Worm (Caenorhabditis elegans) whole organism, L1 larva: Measurements from ENCODE around the gene sec-61.A.
A peak's percentile ranks its signal among the peaks of the same experiment; 100 is the strongest.

ENCODE experiments used
- C34B4.2 ChIP-seq: sonication (generic microtip); optimal IDR thresholded peaks from 2 replicates; lab custom pipeline; 2017; ENCODE audit warnings: mild to moderate bottlenecking, missing genetic modification characterization, missing compliant biosample characterization
- F16B12.6 ChIP-seq: fragments of 150-350 bp; optimal IDR thresholded peaks from 2 replicates; lab custom pipeline; 2014; ENCODE audit warnings: missing biosample characterization, missing genetic modification characterization
- Y116A8C.19 ChIP-seq: sonication (generic microtip); optimal IDR thresholded peaks from 2 replicates; lab custom pipeline; 2016; ENCODE audit warnings: missing compliant biosample characterization, missing genetic modification characterization, borderline replicate concordance
- aha-1 ChIP-seq: fragments of 150-350 bp; optimal IDR thresholded peaks from 2 replicates; lab custom pipeline; 2014; ENCODE audit warnings: missing biosample characterization, missing genetic modification characterization
- alr-1 ChIP-seq: fragments of 200-800 bp; sonication (Bioruptor generic); optimal IDR thresholded peaks from 2 replicates; lab custom pipeline; 2018; ENCODE audit warnings: borderline replicate concordance, mild to moderate bottlenecking, missing genetic modification characterization, missing compliant biosample characterization
- ama-1 ChIP-seq: fragments of 150-350 bp; optimal IDR thresholded peaks from 2 replicates; lab custom pipeline; 2014
- blmp-1 ChIP-seq: fragments of 150-350 bp; optimal IDR thresholded peaks from 2 replicates; lab custom pipeline; 2014; ENCODE audit warnings: missing biosample characterization, missing genetic modification characterization
- ceh-88 ChIP-seq: fragments of 200-800 bp; sonication (Bioruptor generic); IDR thresholded peaks from 2 replicates; pipeline ENCODE4 v1.3.6; 2022; ENCODE audit warnings: missing genetic modification characterization, missing compliant biosample characterization
- ces-1 ChIP-seq: fragments of 150-350 bp; optimal IDR thresholded peaks from 2 replicates; lab custom pipeline; 2014; ENCODE audit warnings: missing biosample characterization, missing genetic modification reagents, missing genetic modification characterization
- efl-3 ChIP-seq: fragments of 200-800 bp; sonication (Bioruptor generic); optimal IDR thresholded peaks from 2 replicates; lab custom pipeline; 2018; ENCODE audit warnings: mild to moderate bottlenecking, missing genetic modification characterization, missing compliant biosample characterization
- egl-27 ChIP-seq, 2 experiments: fragments of 150-350 bp in 1 of 2; sonication (generic microtip); optimal IDR thresholded peaks; 3 replicates each; lab custom pipeline; 2017 to 2018; ENCODE audit warnings: missing biosample characterization in 2 of 2, missing genetic modification characterization in 2 of 2, missing genetic modification reagents in 2 of 2
- elt-3 ChIP-seq, 6 experiments: fragments of 150-350 bp in 1 of 6; sonication (generic microtip); optimal IDR thresholded peaks; 2 replicates each; lab custom pipeline; 2017 to 2018; ENCODE audit warnings: missing biosample characterization in 6 of 6, missing genetic modification characterization in 6 of 6, inconsistent platforms in 1 of 6
- fkh-10 ChIP-seq: sonication (generic microtip); optimal IDR thresholded peaks from 2 replicates; lab custom pipeline; 2017; ENCODE audit warnings: missing biosample characterization, missing genetic modification reagents, missing genetic modification characterization
- fkh-4 ChIP-seq: sonication (generic microtip); optimal IDR thresholded peaks from 2 replicates; lab custom pipeline; 2016; ENCODE audit warnings: missing compliant biosample characterization, missing genetic modification characterization, borderline replicate concordance
- fkh-8 ChIP-seq: sonication (generic microtip); optimal IDR thresholded peaks from 2 replicates; lab custom pipeline; 2016; ENCODE audit warnings: mild to moderate bottlenecking, missing genetic modification characterization, missing compliant biosample characterization
- hlh-4 ChIP-seq: sonication (generic microtip); optimal IDR thresholded peaks from 2 replicates; lab custom pipeline; 2016; ENCODE audit warnings: mild to moderate bottlenecking, missing genetic modification characterization, missing compliant biosample characterization
- irx-1 ChIP-seq: sonication (generic microtip); optimal IDR thresholded peaks from 2 replicates; lab custom pipeline; 2016; ENCODE audit warnings: missing genetic modification characterization, missing compliant biosample characterization
- isw-1 ChIP-seq: fragments of 200-800 bp; sonication (Bioruptor generic); IDR thresholded peaks from 2 replicates; pipeline ENCODE4 v1.3.6; 2022; ENCODE audit warnings: missing genetic modification characterization, missing compliant biosample characterization
- jun-1 ChIP-seq: fragments of 150-350 bp; optimal IDR thresholded peaks from 2 replicates; lab custom pipeline; 2014; ENCODE audit warnings: missing biosample characterization, missing genetic modification reagents, missing genetic modification characterization
- lin-13 ChIP-seq: fragments of 150-350 bp; optimal IDR thresholded peaks from 2 replicates; lab custom pipeline; 2014; ENCODE audit warnings: missing biosample characterization, missing genetic modification reagents, missing genetic modification characterization
- lsy-2 ChIP-seq, 2 experiments: fragments of 150-350 bp; optimal IDR thresholded peaks; 2 replicates each; lab custom pipeline; 2014; ENCODE audit warnings: missing biosample characterization in 2 of 2, missing genetic modification characterization in 2 of 2
- mab-9 ChIP-seq: fragments of 200-800 bp; sonication (Bioruptor generic); IDR thresholded peaks from 2 replicates; pipeline ENCODE4 v1.3.6; 2022; ENCODE audit warnings: missing genetic modification reagents, missing genetic modification characterization, missing compliant biosample characterization
- mef-2 ChIP-seq: fragments of 150-350 bp; optimal IDR thresholded peaks from 2 replicates; lab custom pipeline; 2014; ENCODE audit warnings: missing biosample characterization, missing genetic modification characterization
- mep-1 ChIP-seq: fragments of 150-350 bp; optimal IDR thresholded peaks from 2 replicates; lab custom pipeline; 2014; ENCODE audit warnings: missing biosample characterization, missing genetic modification characterization
- nhr-20 ChIP-seq: sonication (generic microtip); optimal IDR thresholded peaks from 2 replicates; lab custom pipeline; 2016; ENCODE audit warnings: mild to moderate bottlenecking, missing genetic modification characterization, missing compliant biosample characterization
- nhr-47 ChIP-seq: sonication (generic microtip); optimal IDR thresholded peaks from 2 replicates; lab custom pipeline; 2016; ENCODE audit warnings: mild to moderate bottlenecking, missing genetic modification characterization, moderate library complexity, missing compliant biosample characterization
- nhr-71 ChIP-seq: sonication (generic microtip); optimal IDR thresholded peaks from 2 replicates; lab custom pipeline; 2016; ENCODE audit warnings: mild to moderate bottlenecking, missing genetic modification characterization, moderate library complexity, missing compliant biosample characterization
- nhr-76 ChIP-seq: sonication (generic microtip); optimal IDR thresholded peaks from 2 replicates; lab custom pipeline; 2017; ENCODE audit warnings: missing biosample characterization, missing genetic modification characterization
- nhr-84 ChIP-seq: sonication (generic microtip); optimal IDR thresholded peaks from 2 replicates; lab custom pipeline; 2017; ENCODE audit warnings: missing biosample characterization, missing genetic modification characterization
- nhr-85 ChIP-seq: sonication (generic microtip); peaks from one replicate; lab custom pipeline; 2016; ENCODE audit warnings: missing genetic modification characterization, inconsistent platforms, missing compliant biosample characterization
- nhr-90 ChIP-seq: sonication (generic microtip); optimal IDR thresholded peaks from 2 replicates; lab custom pipeline; 2016; ENCODE audit warnings: mild to moderate bottlenecking, missing genetic modification characterization, missing compliant biosample characterization; ENCODE audit not compliant: poor library complexity
- pag-3 ChIP-seq: sonication (generic microtip); optimal IDR thresholded peaks from 2 replicates; lab custom pipeline; 2017; ENCODE audit warnings: missing genetic modification characterization, mild to moderate bottlenecking, missing compliant biosample characterization, antibody characterized with exemption, borderline replicate concordance; ENCODE audit not compliant: insufficient read depth
- pqm-1 ChIP-seq: sonication (generic microtip); optimal IDR thresholded peaks from 3 replicates; lab custom pipeline; 2017; ENCODE audit warnings: missing biosample characterization, missing genetic modification characterization
- skn-1 ChIP-seq: fragments of 150-350 bp; optimal IDR thresholded peaks from 2 replicates; lab custom pipeline; 2014; ENCODE audit warnings: missing biosample characterization, missing genetic modification characterization
- snpc-4 ChIP-seq: fragments of 150-350 bp; optimal IDR thresholded peaks from 2 replicates; lab custom pipeline; 2014; ENCODE audit warnings: missing biosample characterization, missing genetic modification characterization
- sox-4 ChIP-seq: sonication (generic microtip); optimal IDR thresholded peaks from 2 replicates; lab custom pipeline; 2016; ENCODE audit warnings: missing genetic modification characterization, missing compliant biosample characterization
- sptf-1 ChIP-seq: fragments of 150-350 bp; optimal IDR thresholded peaks from 2 replicates; lab custom pipeline; 2014; ENCODE audit warnings: missing biosample characterization, missing genetic modification characterization
- swsn-7 ChIP-seq: sonication (generic microtip); optimal IDR thresholded peaks from 2 replicates; lab custom pipeline; 2016; ENCODE audit warnings: missing genetic modification characterization, missing compliant biosample characterization
- tlp-1 ChIP-seq: fragments of 150-350 bp; optimal IDR thresholded peaks from 2 replicates; lab custom pipeline; 2014; ENCODE audit warnings: missing biosample characterization, missing genetic modification characterization
- unc-130 ChIP-seq: fragments of 150-350 bp; optimal IDR thresholded peaks from 2 replicates; lab custom pipeline; 2017; ENCODE audit warnings: missing biosample characterization, missing genetic modification characterization, inconsistent platforms
- unc-86 ChIP-seq: sonication (generic microtip); optimal IDR thresholded peaks from 2 replicates; lab custom pipeline; 2016; ENCODE audit warnings: missing genetic modification characterization, missing compliant biosample characterization
- unc-98 ChIP-seq: fragments of 200-800 bp; sonication (Bioruptor generic); IDR thresholded peaks from 2 replicates; pipeline ENCODE4 v1.3.6; 2022; ENCODE audit warnings: missing genetic modification characterization, missing compliant biosample characterization
- ztf-11 ChIP-seq, 2 experiments: sonication (generic microtip); optimal IDR thresholded peaks; 2 replicates each; lab custom pipeline; 2016 to 2017; ENCODE audit warnings: missing genetic modification characterization in 2 of 2, missing biosample characterization in 1 of 2, missing compliant biosample characterization in 1 of 2
- ztf-4 ChIP-seq: fragments of 150-350 bp; optimal IDR thresholded peaks from 2 replicates; lab custom pipeline; 2014; ENCODE audit warnings: missing biosample characterization, missing genetic modification characterization

The sec-61.A gene

ce11 chrIV:14828218-14828617 is 3.2 kb upstream of the sec-61.A start:
- TF ChIP-seq alr-1 (tag; lab: Kevin White, UChicago) = no peak
- TF ChIP-seq, all 84 proteins: peak for 0

- TF ChIP-seq nhr-85 (tag; lab: Kevin White, UChicago) (peak; percentile 31), Y116A8C.19 (tag; lab: Kevin White, UChicago) (no peak)
Observed at ce11 chrIV:14826151-14826757, 1.2 kb upstream of the sec-61.A start.

DNA sequence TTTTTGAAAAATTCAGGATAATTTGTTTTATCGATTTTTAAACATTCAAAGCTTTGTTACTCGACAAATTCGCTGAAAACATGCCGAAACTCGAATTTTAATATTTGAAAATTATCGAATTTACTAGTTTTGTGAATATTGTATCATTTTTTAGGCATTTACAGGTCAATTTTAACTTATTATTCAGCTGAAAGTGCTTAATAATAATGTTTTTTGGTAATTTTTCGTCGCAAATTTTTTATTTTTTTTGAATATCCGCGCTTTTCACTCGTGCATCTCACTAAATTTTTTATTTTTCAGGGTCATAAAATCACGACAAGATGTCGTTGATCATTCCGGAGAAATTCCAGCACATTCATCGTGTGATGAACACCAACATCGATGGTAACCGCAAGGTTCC is 315 bp upstream of the sec-61.A start, which contains the start of gene rps-18:
TSS of gene rps-18 (plus strand) at position 301 of the 400 bp plus-strand sequence.
- TF ChIP-seq aha-1 (tag; lab: Kevin White, UChicago) (no peak), hlh-4 (no peak), lin-13 (GFP tag; lab: Kevin White, UChicago) (no peak), skn-1 (tag; lab: Kevin White, UChicago) (no peak), mep-1 (tag; lab: Kevin White, UChicago) (no peak), alr-1 (tag; lab: Kevin White, UChicago) (no peak), nhr-76 (tag; lab: Kevin White, UChicago) (no peak), nhr-47 (no peak), nhr-84 (tag; lab: Kevin White, UChicago) (no peak), blmp-1 (tag; lab: Kevin White, UChicago) (no peak), efl-3 (GFP tag; lab: Kevin White, UChicago) (no peak), nhr-90 (tag; lab: Kevin White, UChicago) (no peak), pag-3 (no peak), egl-27 (tag; optimal IDR thresholded peaks at IDR 0.05; lab: Kevin White, UChicago) (no peak), C34B4.2 (tag; lab: Kevin White, UChicago) (no peak), ceh-88 (no peak), irx-1 (tag; lab: Kevin White, UChicago) (no peak), unc-86 (tag; lab: Kevin White, UChicago) (no peak), ztf-11 (tag; optimal IDR thresholded peaks at IDR 0.05; lab: Kevin White, UChicago) (no peak), sox-4 (tag; lab: Kevin White, UChicago) (no peak)

- TF ChIP-seq sptf-1 (tag; lab: Kevin White, UChicago) (no peak), mab-9 (GFP tag; lab: Robert Waterston, UW) (no peak), ztf-4 (no peak), lsy-2 (tag; optimal IDR thresholded peaks at IDR 0.05; lab: Kevin White, UChicago) (no peak), unc-98 (GFP tag; lab: Robert Waterston, UW) (no peak), ama-1 (lab: Kevin White, UChicago) (no peak), mef-2 (tag; lab: Kevin White, UChicago) (no peak)
Observed at ce11 chrIV:14824201-14824600, 863 bp downstream of the sec-61.A start.

DNA sequence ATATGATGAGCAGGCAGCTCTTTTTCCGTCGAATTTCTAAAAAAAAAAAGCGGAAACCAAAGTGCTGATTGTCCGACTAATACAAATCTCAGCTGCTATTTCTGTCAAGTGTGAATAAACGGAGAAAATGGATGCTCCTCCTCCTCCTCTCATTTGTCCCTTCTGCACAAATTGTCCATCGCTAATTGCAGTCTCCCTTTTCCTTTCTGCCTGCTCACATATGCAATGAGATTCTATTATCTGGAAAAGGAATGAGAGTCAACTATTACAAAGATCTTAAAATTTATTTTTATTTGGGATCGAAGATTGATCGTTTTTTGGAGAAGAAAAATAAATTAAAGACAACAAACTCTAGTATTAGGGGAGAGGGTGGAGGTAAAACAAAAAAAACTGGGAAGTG is 2.8 kb downstream of the sec-61.A start:
- TF ChIP-seq nhr-85 (tag; lab: Kevin White, UChicago) (peak; percentile 13), nhr-47 (no peak), jun-1 (tag; lab: Kevin White, UChicago) (no peak), fkh-8 (no peak), nhr-90 (tag; lab: Kevin White, UChicago) (peak; percentile 45), swsn-7 (tag; lab: Kevin White, UChicago) (peak; percentile 10), ces-1 (GFP tag; lab: Kevin White, UChicago) (no peak), F16B12.6 (tag; lab: Kevin White, UChicago) (no peak), blmp-1 (tag; lab: Kevin White, UChicago) (no peak), unc-130 (tag; lab: Kevin White, UChicago) (no peak), fkh-10 (GFP tag; lab: Kevin White, UChicago) (no peak), egl-27 (tag; optimal IDR thresholded peaks at IDR 0.05; lab: Kevin White, UChicago) (no peak), isw-1 (no peak), irx-1 (tag; lab: Kevin White, UChicago) (no peak), pqm-1 (tag; lab: Kevin White, UChicago) (no peak), snpc-4 (no peak), ztf-4 (peak; percentile 37), tlp-1 (tag; lab: Kevin White, UChicago) (no peak), lsy-2 (tag; optimal IDR thresholded peaks at IDR 0.05; lab: Kevin White, UChicago) (peak; percentile 18 to 25), mab-9 (GFP tag; lab: Robert Waterston, UW) (no peak), fkh-4 (no peak), elt-3 (tag; optimal IDR thresholded peaks at IDR 0.05; lab: Kevin White, UChicago) (peak in 1 of 6 experiments; percentile 2), nhr-71 (tag; lab: Kevin White, UChicago) (peak; percentile 38), nhr-20 (no peak)
